Worm (Caenorhabditis elegans) whole organism, L3 larva: ENCODE data around the gene C50E3.11.

Source experiments
- R02D3.7 ChIP-seq: fragments of 150-350 bp; optimal IDR thresholded peaks from 2 replicates; lab custom pipeline; 2014; ENCODE audit warnings: missing biosample characterization, missing genetic modification characterization
- ceh-82 ChIP-seq: fragments of 150-350 bp; optimal IDR thresholded peaks from 2 replicates; lab custom pipeline; 2014; ENCODE audit warnings: missing biosample characterization, missing genetic modification characterization
- egl-27 ChIP-seq: sonication (generic microtip); optimal IDR thresholded peaks from 4 replicates; lab custom pipeline; 2017; ENCODE audit warnings: missing biosample characterization, missing genetic modification reagents, missing genetic modification characterization
- elt-3 ChIP-seq, 3 experiments: fragments of 150-350 bp in 1 of 3; sonication (generic microtip) in 2 of 3; optimal IDR thresholded peaks; 2 replicates in 2 of 3; 4 replicates in 1 of 3; lab custom pipeline; 2014 to 2017; ENCODE audit warnings: missing biosample characterization in 3 of 3, missing genetic modification characterization in 3 of 3
- nhr-12 ChIP-seq: fragments of 150-350 bp; optimal IDR thresholded peaks from 2 replicates; lab custom pipeline; 2014; ENCODE audit warnings: missing biosample characterization, missing genetic modification characterization
- pqm-1 ChIP-seq: fragments of 150-350 bp; optimal IDR thresholded peaks from 2 replicates; lab custom pipeline; 2017; ENCODE audit warnings: missing biosample characterization, missing genetic modification characterization, inconsistent platforms
- unc-62 ChIP-seq: fragments of 150-350 bp; sonication (generic microtip); optimal IDR thresholded peaks from 4 replicates; lab custom pipeline; 2014; ENCODE audit warnings: missing biosample characterization, missing genetic modification reagents, missing genetic modification characterization
- zag-1 ChIP-seq: fragments of 150-350 bp; optimal IDR thresholded peaks from 2 replicates; lab custom pipeline; 2014; ENCODE audit warnings: missing biosample characterization, missing genetic modification characterization

DNA sequence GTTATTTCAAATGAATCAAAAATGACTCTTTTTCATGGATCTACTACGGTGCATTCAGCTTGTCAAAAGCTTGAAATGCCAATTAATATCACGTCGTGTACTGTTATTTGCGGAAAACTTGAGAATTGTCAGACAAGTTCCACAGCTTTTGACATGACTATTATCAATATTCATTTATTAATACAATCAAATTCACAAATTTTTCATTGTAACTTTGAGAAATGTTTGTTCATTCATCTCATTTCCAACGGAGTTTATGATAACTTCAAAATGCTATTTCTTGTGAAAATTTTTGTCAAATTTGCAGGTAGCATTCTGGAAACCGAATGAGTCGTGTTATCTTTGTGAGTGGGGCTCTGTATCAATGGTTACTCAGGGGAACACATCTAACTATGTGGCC, 14.8 kb upstream of the C50E3.11 start, which contains the start of gene C50E3.15:
- no peak for TF ChIP-seq R02D3.7
- no peak for TF ChIP-seq zag-1 (tag; lab: Kevin White, UChicago)
- no peak for TF ChIP-seq elt-3 (tag; optimal IDR thresholded peaks at IDR 0.05; lab: Kevin White, UChicago)
- no peak for TF ChIP-seq unc-62
- no peak for TF ChIP-seq pqm-1
- TF ChIP-seq ceh-82, result no peak
- no peak for TF ChIP-seq egl-27 (tag; lab: Kevin White, UChicago)
- no peak for TF ChIP-seq nhr-12
